Worm (Caenorhabditis elegans): ENCODE measurements around the gene K02D10.3.

The K02D10.3 gene

ce11 chrIII:8780473-8780872, 8.7 kb upstream of the K02D10.3 start:
- no peak for TF ChIP-seq K09A11.1 (tag; optimal IDR thresholded peaks at IDR 0.05; ENCODE audit: insufficient read depth)
- TF ChIP-seq ceh-48 (tag; optimal IDR thresholded peaks at IDR 0.05): no peak
- TF ChIP-seq nfya-1 (tag; optimal IDR thresholded peaks at IDR 0.05): no peak
- no peak for TF ChIP-seq pax-1 (tag; optimal IDR thresholded peaks at IDR 0.05)
- TF ChIP-seq elt-2 (tag; optimal IDR thresholded peaks at IDR 0.05): no peak
- TF ChIP-seq hlh-8 (tag; optimal IDR thresholded peaks at IDR 0.05): no peak
- no peak for TF ChIP-seq unc-3 (GFP tag; conservative IDR thresholded peaks at IDR 0.05)
- no peak for TF ChIP-seq unc-3 (tag; optimal IDR thresholded peaks at IDR 0.05)
- no peak for TF ChIP-seq F13H6.1 (tag; optimal IDR thresholded peaks at IDR 0.05)
- no peak for TF ChIP-seq npax-4 (tag; optimal IDR thresholded peaks at IDR 0.05)
- no peak for TF ChIP-seq ceh-19 (GFP tag; optimal IDR thresholded peaks at IDR 0.05)
- no peak for TF ChIP-seq odd-2 (tag; optimal IDR thresholded peaks at IDR 0.05)
- TF ChIP-seq ceh-45 (GFP tag; IDR thresholded peaks at IDR 0.05): no peak
- TF ChIP-seq C38D4.7 (GFP tag; optimal IDR thresholded peaks at IDR 0.05): no peak
- no peak for TF ChIP-seq C08G9.2 (tag; optimal IDR thresholded peaks at IDR 0.05)
- TF ChIP-seq ama-1 (optimal IDR thresholded peaks at IDR 0.05): no peak
- TF ChIP-seq hlh-13 (GFP tag; optimal IDR thresholded peaks at IDR 0.05): no peak
- TF ChIP-seq pros-1 (tag; optimal IDR thresholded peaks at IDR 0.05): no peak
- no peak for TF ChIP-seq ceh-9 (tag; optimal IDR thresholded peaks at IDR 0.05)
- no peak for TF ChIP-seq ceh-31 (tag; optimal IDR thresholded peaks at IDR 0.05)
- no peak for TF ChIP-seq ceh-22 (tag; optimal IDR thresholded peaks at IDR 0.05)

- TF ChIP-seq ceh-34 (tag; optimal IDR thresholded peaks at IDR 0.05): no peak
- TF ChIP-seq ceh-18 (tag; optimal IDR thresholded peaks at IDR 0.05): no peak
- TF ChIP-seq ztf-16 (tag; optimal IDR thresholded peaks at IDR 0.05): no peak
- no peak for TF ChIP-seq pha-4 (tag; optimal IDR thresholded peaks at IDR 0.05)
- TF ChIP-seq nhr-11 (tag; optimal IDR thresholded peaks at IDR 0.05): no peak
- no peak for TF ChIP-seq ceh-22 (tag; optimal IDR thresholded peaks at IDR 0.05)
- no peak for TF ChIP-seq ceh-48 (tag; optimal IDR thresholded peaks at IDR 0.05)
- TF ChIP-seq hlh-30 (tag; optimal IDR thresholded peaks at IDR 0.05; ENCODE audit: insufficient read depth): no peak
- no peak for TF ChIP-seq fkh-10 (GFP tag; optimal IDR thresholded peaks at IDR 0.05)
Measured at ce11 chrIII:8779912-8780311, 8.2 kb upstream of the K02D10.3 start, which contains the start of gene K02D10.4. TSS of gene K02D10.4 (minus strand) at chrIII:8780012.

ce11 chrIII:8775953-8776352, 4.2 kb upstream of the K02D10.3 start, which contains the start of gene snap-29:
TSS of gene snap-29 (plus strand) at chrIII:8776253.
- TF ChIP-seq hlh-6 (tag; optimal IDR thresholded peaks at IDR 0.05) (no peak), nhr-11 (tag; optimal IDR thresholded peaks at IDR 0.05) (peak; percentile 41)

ce11 chrIII:8773375-8773774, 1.6 kb upstream of the K02D10.3 start:
- TF ChIP-seq elt-2 (tag; optimal IDR thresholded peaks at IDR 0.05) (no peak), unc-55 (GFP tag; optimal IDR thresholded peaks at IDR 0.05) (no peak), ref-2 (tag; optimal IDR thresholded peaks at IDR 0.05) (no peak)

ce11 chrIII:8772428-8773027, 777 bp upstream of the K02D10.3 start:
- TF ChIP-seq pqm-1 (tag; optimal IDR thresholded peaks at IDR 0.05) (no peak), ceh-22 (tag; optimal IDR thresholded peaks at IDR 0.05) (no peak), madf-2 (tag; optimal IDR thresholded peaks at IDR 0.05) (no peak), ceh-6 (GFP tag; optimal IDR thresholded peaks at IDR 0.05) (no peak), Y22D7AL.16 (tag; optimal IDR thresholded peaks at IDR 0.05) (no peak)
